2 fruit fly cellular contexts compared by ENCODE assay signal in genomic region chr3R:22470064-22470463, dm6.
A peak's percentile ranks its signal among the peaks of the same experiment; 100 is the strongest.
TF ChIP-seq lines count a peak whose summit lies in the region.

No protein-coding gene starts in this region.

- no peak for TF ChIP-seq CTCF in whole organism, embryonic (GFP tag; optimal IDR thresholded peaks at IDR 0.05; lab: Kevin White, UChicago)

TF ChIP-seq in whole organism, adult, 20 proteins besides CTCF, POLR2A, EP300 and RAD21:
- no peak for TF ChIP-seq CG12768 (GFP tag; optimal IDR thresholded peaks at IDR 0.05; lab: Kevin White, UChicago)
- TF ChIP-seq cic (GFP tag; optimal IDR thresholded peaks at IDR 0.05; lab: Kevin White, UChicago) = peak; percentile 61
- TF ChIP-seq Hr96 (GFP tag; optimal IDR thresholded peaks at IDR 0.05; lab: Kevin White, UChicago) = no peak
- no peak for TF ChIP-seq cnc (optimal IDR thresholded peaks at IDR 0.05; lab: Kevin White, UChicago)
- TF ChIP-seq CG7101 (tag; optimal IDR thresholded peaks at IDR 0.05; lab: Kevin White, UChicago) = no peak
- no peak for TF ChIP-seq CG5204 (GFP tag; optimal IDR thresholded peaks at IDR 0.05; lab: Kevin White, UChicago)
TF ChIP-seq in whole organism, adult: peak in this region for 1.

TF ChIP-seq in whole organism, embryonic, 481 proteins besides CTCF, POLR2A, EP300 and RAD21:
- TF ChIP-seq ci (GFP tag; IDR thresholded peaks at IDR 0.05; lab: Robert Waterston, UW) (peak; percentile 18; the same call in 1 of the 3 replicates), D19A (tag; optimal IDR thresholded peaks at IDR 0.05; lab: Kevin White, UChicago) (no peak), Trl (optimal IDR thresholded peaks at IDR 0.05; lab: Kevin White, UChicago) (peak; percentile 39 to 56), Trl (GFP tag; optimal IDR thresholded peaks at IDR 0.05; lab: Kevin White, UChicago) (no peak), Med (GFP tag; lab: Kevin White, UChicago) (peak; percentile 26), Dref (GFP tag; IDR thresholded peaks at IDR 0.05; lab: Robert Waterston, UW) (0 out of 2 replicates have a peak, but pooled peaks have one; percentile 16), CG1832 (GFP tag; optimal IDR thresholded peaks at IDR 0.05; lab: Kevin White, UChicago) (peak; percentile 35), Opbp (GFP tag; IDR thresholded peaks at IDR 0.05; lab: Robert Waterston, UW; ENCODE audit: partially characterized antibody) (peak; percentile 66), CG6791 (GFP tag; IDR thresholded peaks at IDR 0.05; lab: Robert Waterston, UW; ENCODE audit: partially characterized antibody) (no peak), Oaz (GFP tag; IDR thresholded peaks at IDR 0.05; lab: Robert Waterston, UW) (0 out of 2 replicates have a peak, but pooled peaks have one; percentile 9), cg (GFP tag; optimal IDR thresholded peaks at IDR 0.05; lab: Kevin White, UChicago) (peak; percentile 48), Ets97D (GFP tag; optimal IDR thresholded peaks at IDR 0.05; lab: Kevin White, UChicago) (peak; percentile 19), CG1529 (GFP tag; optimal IDR thresholded peaks at IDR 0.05; lab: Kevin White, UChicago) (no peak), CG6765 (GFP tag; optimal IDR thresholded peaks at IDR 0.05; lab: Kevin White, UChicago) (peak; percentile 18), ewg (GFP tag; optimal IDR thresholded peaks at IDR 0.05; lab: Kevin White, UChicago) (peak; percentile 89), CG12659 (GFP tag; optimal IDR thresholded peaks at IDR 0.05; lab: Kevin White, UChicago) (peak; percentile 3)
TF ChIP-seq in whole organism, embryonic: peak in this region for 12.
